Worm (Caenorhabditis elegans) whole organism, late embryonic: ENCODE results near the gene C04H5.7.

Source experiments
- C08G9.2 ChIP-seq: sonication (generic microtip); optimal IDR thresholded peaks from 2 replicates; lab custom pipeline; 2016; ENCODE audit warnings: mild to moderate bottlenecking, missing genetic modification characterization, moderate library complexity, missing compliant biosample characterization
- C38D4.7 ChIP-seq: fragments of 200-800 bp; sonication (Bioruptor generic); optimal IDR thresholded peaks from 2 replicates; lab custom pipeline; 2018; ENCODE audit warnings: mild to moderate bottlenecking, missing genetic modification characterization, moderate library complexity, missing compliant biosample characterization
- F13H6.1 ChIP-seq: sonication (generic microtip); optimal IDR thresholded peaks from 2 replicates; lab custom pipeline; 2016; ENCODE audit warnings: missing genetic modification characterization, missing compliant biosample characterization
- K02D7.2 ChIP-seq: sonication (generic microtip); optimal IDR thresholded peaks from 2 replicates; lab custom pipeline; 2017; ENCODE audit warnings: mild to moderate bottlenecking, missing genetic modification characterization, missing compliant biosample characterization
- K09A11.1 ChIP-seq: sonication (generic microtip); optimal IDR thresholded peaks from 2 replicates; lab custom pipeline; 2017; ENCODE audit warnings: antibody characterized with exemption, mild to moderate bottlenecking, missing genetic modification characterization, missing compliant biosample characterization; ENCODE audit not compliant: insufficient read depth
- T23F11.4 ChIP-seq: fragments of 200-800 bp; sonication (Bioruptor generic); optimal IDR thresholded peaks from 2 replicates; lab custom pipeline; 2018; ENCODE audit warnings: mild to moderate bottlenecking, missing genetic modification characterization, missing compliant biosample characterization
- Y22D7AL.16 ChIP-seq: sonication (generic microtip); optimal IDR thresholded peaks from 2 replicates; lab custom pipeline; 2016; ENCODE audit warnings: missing genetic modification characterization, missing compliant biosample characterization
- ama-1 ChIP-seq: fragments of 150-350 bp; optimal IDR thresholded peaks from 2 replicates; lab custom pipeline; 2014
- ceh-14 ChIP-seq: sonication (generic microtip); optimal IDR thresholded peaks from 2 replicates; lab custom pipeline; 2016; ENCODE audit warnings: missing genotype, missing genetic modification characterization, missing compliant biosample characterization
- ceh-18 ChIP-seq: sonication (generic microtip); optimal IDR thresholded peaks from 2 replicates; lab custom pipeline; 2016; ENCODE audit warnings: missing genetic modification characterization, missing compliant biosample characterization
- ceh-22 ChIP-seq: sonication (generic microtip); optimal IDR thresholded peaks from 2 replicates; lab custom pipeline; 2017; ENCODE audit warnings: missing biosample characterization, missing genetic modification characterization
- ceh-31 ChIP-seq: sonication (generic microtip); optimal IDR thresholded peaks from 2 replicates; lab custom pipeline; 2016; ENCODE audit warnings: missing genetic modification characterization, missing compliant biosample characterization
- ceh-9 ChIP-seq: sonication (generic microtip); optimal IDR thresholded peaks from 2 replicates; lab custom pipeline; 2016; ENCODE audit warnings: mild to moderate bottlenecking, missing genetic modification characterization, inconsistent platforms, missing compliant biosample characterization
- dve-1 ChIP-seq: sonication (generic microtip); optimal IDR thresholded peaks from 2 replicates; lab custom pipeline; 2017; ENCODE audit warnings: antibody characterized with exemption, mild to moderate bottlenecking, missing genetic modification characterization, missing compliant biosample characterization
- elt-2 ChIP-seq: sonication (generic microtip); optimal IDR thresholded peaks from 2 replicates; lab custom pipeline; 2016; ENCODE audit warnings: missing genetic modification reagents, missing genetic modification characterization, missing compliant biosample characterization
- ets-4 ChIP-seq: sonication (generic microtip); optimal IDR thresholded peaks from 2 replicates; lab custom pipeline; 2016; ENCODE audit warnings: missing genetic modification characterization, missing compliant biosample characterization
- fax-1 ChIP-seq: sonication (generic microtip); optimal IDR thresholded peaks from 2 replicates; lab custom pipeline; 2016; ENCODE audit warnings: missing genotype, missing genetic modification characterization, missing compliant biosample characterization
- fkh-10 ChIP-seq: fragments of 150-350 bp; optimal IDR thresholded peaks from 2 replicates; lab custom pipeline; 2014; ENCODE audit warnings: missing biosample characterization, missing genetic modification reagents, missing genetic modification characterization
- gmeb-2 ChIP-seq: sonication (generic microtip); optimal IDR thresholded peaks from 2 replicates; lab custom pipeline; 2016; ENCODE audit warnings: missing genetic modification characterization, inconsistent platforms, missing compliant biosample characterization
- hlh-13 ChIP-seq: fragments of 200-800 bp; sonication (Bioruptor generic); optimal IDR thresholded peaks from 2 replicates; lab custom pipeline; 2018; ENCODE audit warnings: mild to moderate bottlenecking, missing genetic modification characterization, missing compliant biosample characterization
- hlh-30 ChIP-seq: sonication (generic microtip); optimal IDR thresholded peaks from 2 replicates; lab custom pipeline; 2017; ENCODE audit warnings: antibody characterized with exemption, missing genetic modification characterization, missing compliant biosample characterization; ENCODE audit not compliant: insufficient read depth
- hlh-6 ChIP-seq: sonication (generic microtip); optimal IDR thresholded peaks from 2 replicates; lab custom pipeline; 2016; ENCODE audit warnings: missing genotype, missing genetic modification characterization, missing compliant biosample characterization
- hlh-8 ChIP-seq: sonication (generic microtip); optimal IDR thresholded peaks from 2 replicates; lab custom pipeline; 2016; ENCODE audit warnings: missing genotype, missing genetic modification characterization, missing compliant biosample characterization
- lim-6 ChIP-seq: sonication (generic microtip); optimal IDR thresholded peaks from 2 replicates; lab custom pipeline; 2016; ENCODE audit warnings: missing genetic modification characterization, missing compliant biosample characterization
- nfya-1 ChIP-seq: sonication (generic microtip); optimal IDR thresholded peaks from 2 replicates; lab custom pipeline; 2017; ENCODE audit warnings: missing genetic modification characterization, mild to moderate bottlenecking, missing compliant biosample characterization, antibody characterized with exemption, moderate library complexity
- nhr-232 ChIP-seq: sonication (generic microtip); optimal IDR thresholded peaks from 2 replicates; lab custom pipeline; 2016; ENCODE audit warnings: missing genetic modification characterization, missing compliant biosample characterization
- odd-2 ChIP-seq: sonication (generic microtip); optimal IDR thresholded peaks from 2 replicates; lab custom pipeline; 2017; ENCODE audit warnings: antibody characterized with exemption, mild to moderate bottlenecking, missing genetic modification characterization, missing compliant biosample characterization
- pag-3 ChIP-seq: sonication (generic microtip); optimal IDR thresholded peaks from 2 replicates; lab custom pipeline; 2016; ENCODE audit warnings: missing compliant biosample characterization, missing genetic modification characterization, borderline replicate concordance
- pax-1 ChIP-seq: fragments of 150-350 bp; optimal IDR thresholded peaks from 2 replicates; lab custom pipeline; 2014; ENCODE audit warnings: missing biosample characterization, missing genetic modification characterization
- pha-4 ChIP-seq: fragments of 150-350 bp; optimal IDR thresholded peaks from 2 replicates; lab custom pipeline; 2018; ENCODE audit warnings: missing biosample characterization, missing genetic modification reagents, missing genetic modification characterization
- pqm-1 ChIP-seq: sonication (generic microtip); optimal IDR thresholded peaks from 2 replicates; lab custom pipeline; 2016; ENCODE audit warnings: missing genetic modification characterization, missing compliant biosample characterization
- rnt-1 ChIP-seq: sonication (generic microtip); optimal IDR thresholded peaks from 2 replicates; lab custom pipeline; 2016; ENCODE audit warnings: missing genetic modification characterization, missing compliant biosample characterization
- sdc-2 ChIP-seq: sonication (generic microtip); optimal IDR thresholded peaks from 2 replicates; lab custom pipeline; 2016; ENCODE audit warnings: missing genotype, missing genetic modification characterization, missing compliant biosample characterization
- sox-2 ChIP-seq: fragments of 200-800 bp; sonication (Bioruptor generic); IDR thresholded peaks from 2 replicates; pipeline ENCODE4 v1.3.6; 2022; ENCODE audit warnings: missing genetic modification reagents, missing genetic modification characterization, missing compliant biosample characterization
- sox-4 ChIP-seq: sonication (generic microtip); optimal IDR thresholded peaks from 2 replicates; lab custom pipeline; 2017; ENCODE audit warnings: mild to moderate bottlenecking, missing genetic modification characterization, inconsistent platforms, missing compliant biosample characterization
- tbx-2 ChIP-seq: sonication (generic microtip); optimal IDR thresholded peaks from 2 replicates; lab custom pipeline; 2016; ENCODE audit warnings: missing genetic modification characterization, missing compliant biosample characterization
- tbx-7 ChIP-seq: sonication (generic microtip); optimal IDR thresholded peaks from 2 replicates; lab custom pipeline; 2016; ENCODE audit warnings: missing genotype, missing genetic modification characterization, missing compliant biosample characterization
- ttx-3 ChIP-seq: sonication (generic microtip); optimal IDR thresholded peaks from 2 replicates; lab custom pipeline; 2016; ENCODE audit warnings: missing genetic modification reagents, missing genetic modification characterization, missing compliant biosample characterization
- unc-3 ChIP-seq, 2 experiments: fragments of 200-800 bp in 1 of 2; sonication (Bioruptor generic) in 1 of 2; sonication (generic microtip) in 1 of 2; conservative IDR thresholded peaks in 1 of 2; optimal IDR thresholded peaks in 1 of 2; 2 replicates each; pipeline versions ENCODE4 v1.3.6 to Lab custom; 2016 to 2022; ENCODE audit warnings: missing compliant biosample characterization in 2 of 2, missing genetic modification characterization in 2 of 2, missing genetic modification reagents in 1 of 2
- unc-42 ChIP-seq: sonication (generic microtip); optimal IDR thresholded peaks from 2 replicates; lab custom pipeline; 2016; ENCODE audit warnings: missing genotype, missing genetic modification characterization, missing compliant biosample characterization
- unc-55 ChIP-seq: sonication (generic microtip); optimal IDR thresholded peaks from 2 replicates; lab custom pipeline; 2017; ENCODE audit warnings: missing biosample characterization, missing genetic modification reagents, missing genetic modification characterization
- zip-5 ChIP-seq: sonication (generic microtip); optimal IDR thresholded peaks from 2 replicates; lab custom pipeline; 2016; ENCODE audit warnings: missing genetic modification characterization, missing compliant biosample characterization
- ztf-16 ChIP-seq: sonication (generic microtip); optimal IDR thresholded peaks from 2 replicates; lab custom pipeline; 2017; ENCODE audit warnings: missing genetic modification characterization, missing compliant biosample characterization

The C04H5.7 gene

ce11 chrII:14537728-14538127, at the start of gene C04H5.7, which contains the start of gene clec-147:
TSS of gene C04H5.7 (plus strand) at chrII:14537946.
TSS of gene clec-147 (minus strand) at chrII:14537828.
- TF ChIP-seq ceh-22 (tag; lab: Kevin White, UChicago) = no peak
- no peak for TF ChIP-seq pha-4 (tag; lab: Kevin White, UChicago)
- no peak for TF ChIP-seq rnt-1 (tag; lab: Kevin White, UChicago)
- TF ChIP-seq pax-1 = no peak

- no peak for TF ChIP-seq Y22D7AL.16 (tag; lab: Kevin White, UChicago)
- peak; percentile 25 for TF ChIP-seq ceh-31 (tag; lab: Kevin White, UChicago)
- no peak for TF ChIP-seq elt-2 (tag; lab: Kevin White, UChicago)
- TF ChIP-seq ztf-16 (tag; lab: Kevin White, UChicago) = no peak
These were observed 49.1 kb upstream of the C04H5.7 start, which contains the start of gene usp-14 for ce11 chrII:14488661-14489060. TSS of gene usp-14 (minus strand) at chrII:14488688.

- TF ChIP-seq nfya-1 (tag; lab: Kevin White, UChicago) (peak; percentile 4), gmeb-2 (tag; lab: Kevin White, UChicago) (no peak)
These were observed 48.3 kb upstream of the C04H5.7 start, which contains the start of gene vnut-1 for ce11 chrII:14489407-14489806. TSS of gene vnut-1 (plus strand) at chrII:14489802.

ce11 chrII:14492592-14493196, 45.1 kb upstream of the C04H5.7 start:
- TF ChIP-seq pax-1 (no peak), pag-3 (no peak), hlh-8 (no peak), unc-42 (tag; lab: Kevin White, UChicago) (no peak), F13H6.1 (tag; lab: Kevin White, UChicago) (no peak), tbx-2 (tag; lab: Kevin White, UChicago) (no peak), pqm-1 (tag; lab: Kevin White, UChicago) (no peak), ceh-31 (tag; lab: Kevin White, UChicago) (no peak), ets-4 (tag; lab: Kevin White, UChicago) (no peak)
- TF ChIP-seq, all 69 proteins: peak for 0

ce11 chrII:14494014-14494413, 43.7 kb upstream of the C04H5.7 start:
- TF ChIP-seq sdc-2 (tag; lab: Kevin White, UChicago) (no peak), sox-2 (GFP tag; lab: Robert Waterston, UW) (no peak), nfya-1 (tag; lab: Kevin White, UChicago) (no peak), T23F11.4 (GFP tag; lab: Kevin White, UChicago) (no peak), nhr-232 (tag; lab: Kevin White, UChicago) (no peak), ceh-9 (tag; lab: Kevin White, UChicago) (no peak), ceh-14 (tag; lab: Kevin White, UChicago) (no peak), ceh-22 (tag; lab: Kevin White, UChicago) (no peak), tbx-7 (tag; lab: Kevin White, UChicago) (no peak), pqm-1 (tag; lab: Kevin White, UChicago) (no peak), C08G9.2 (tag; lab: Kevin White, UChicago) (no peak), unc-3 (GFP tag; conservative IDR thresholded peaks at IDR 0.05; lab: Robert Waterston, UW) (no peak), unc-3 (tag; optimal IDR thresholded peaks at IDR 0.05; lab: Kevin White, UChicago) (no peak), C38D4.7 (no peak), odd-2 (tag; lab: Kevin White, UChicago) (no peak), ama-1 (lab: Kevin White, UChicago) (no peak), dve-1 (tag; lab: Kevin White, UChicago) (no peak), hlh-30 (tag; lab: Kevin White, UChicago) (no peak)

- TF ChIP-seq elt-2 (tag; lab: Kevin White, UChicago) = no peak
- no peak for TF ChIP-seq ttx-3 (tag; lab: Kevin White, UChicago)
- no peak for TF ChIP-seq K02D7.2 (tag; lab: Kevin White, UChicago)
- TF ChIP-seq zip-5 (tag; lab: Kevin White, UChicago) = no peak
- no peak for TF ChIP-seq unc-55
- TF ChIP-seq hlh-13 (GFP tag; lab: Kevin White, UChicago) = no peak
- no peak for TF ChIP-seq ceh-18 (tag; lab: Kevin White, UChicago)
- no peak for TF ChIP-seq lim-6 (tag; lab: Kevin White, UChicago)
- no peak for TF ChIP-seq odd-2 (tag; lab: Kevin White, UChicago)
- TF ChIP-seq gmeb-2 (tag; lab: Kevin White, UChicago) = no peak
- TF ChIP-seq sox-4 (tag; lab: Kevin White, UChicago) = no peak
- TF ChIP-seq K09A11.1 = no peak
- TF ChIP-seq ceh-31 (tag; lab: Kevin White, UChicago) = no peak
- no peak for TF ChIP-seq hlh-6 (tag; lab: Kevin White, UChicago)
- TF ChIP-seq C08G9.2 (tag; lab: Kevin White, UChicago) = no peak
- TF ChIP-seq ceh-22 (tag; lab: Kevin White, UChicago) = no peak
- no peak for TF ChIP-seq fkh-10 (GFP tag; lab: Kevin White, UChicago)
- no peak for TF ChIP-seq fax-1 (tag; lab: Kevin White, UChicago)
These were observed 43.5 kb upstream of the C04H5.7 start, which contains the start of gene cysl-2 for ce11 chrII:14494414-14494463. TSS of gene cysl-2 (minus strand) at chrII:14494451.
